Worm (Caenorhabditis elegans): ENCODE measurements around the gene H42K12.3.

The H42K12.3 gene

DNA sequence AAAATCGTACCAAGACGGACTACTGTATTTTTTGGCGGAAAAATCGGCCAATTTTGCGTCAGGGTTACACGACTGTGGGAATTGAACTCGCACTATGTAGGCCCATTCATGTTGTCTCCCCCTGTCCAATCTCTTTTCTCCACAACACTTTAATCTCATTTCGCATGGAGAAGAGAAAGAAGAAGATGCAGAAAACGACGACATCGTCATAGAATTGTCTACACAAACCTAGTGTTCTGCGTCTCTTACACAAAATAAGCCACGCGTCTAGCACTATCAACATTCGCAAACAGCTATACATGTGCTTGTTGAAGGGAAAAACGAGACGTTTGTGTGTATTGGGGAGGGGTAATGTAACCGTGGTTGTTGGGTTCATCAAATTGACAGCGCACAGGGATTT is 11.8 kb downstream of the H42K12.3 start:
- TF ChIP-seq egl-27 (tag; optimal IDR thresholded peaks at IDR 0.05) (peak; percentile 67), aly-2 (tag; optimal IDR thresholded peaks at IDR 0.05) (no peak), crh-2 (tag; optimal IDR thresholded peaks at IDR 0.05) (peak; percentile 93), ceh-82 (tag; optimal IDR thresholded peaks at IDR 0.05) (peak; percentile 55), F13H6.1 (tag; optimal IDR thresholded peaks at IDR 0.05) (peak; percentile 58), C34F6.9 (tag; optimal IDR thresholded peaks at IDR 0.05) (peak; percentile 68), Y55F3AM.14 (GFP tag; optimal IDR thresholded peaks at IDR 0.05) (no peak), lsy-2 (tag; optimal IDR thresholded peaks at IDR 0.05) (peak; percentile 74 to 84), nhr-6 (tag; optimal IDR thresholded peaks at IDR 0.05) (peak; percentile 91), dmd-4 (tag; optimal IDR thresholded peaks at IDR 0.05) (no peak), sma-3 (GFP tag; optimal IDR thresholded peaks at IDR 0.05) (peak; percentile 85), lin-39 (tag; optimal IDR thresholded peaks at IDR 0.05) (peak; percentile 41), sem-4 (tag; optimal IDR thresholded peaks at IDR 0.05) (peak; percentile 72), elt-3 (tag; optimal IDR thresholded peaks at IDR 0.05) (no peak), mbf-1 (tag; optimal IDR thresholded peaks at IDR 0.05) (no peak), sma-9 (GFP tag; optimal IDR thresholded peaks at IDR 0.05) (peak; percentile 22), sma-9 (tag; optimal IDR thresholded peaks at IDR 0.05) (no peak), ztf-4 (tag; optimal IDR thresholded peaks at IDR 0.05) (peak; percentile 29), alr-1 (tag; optimal IDR thresholded peaks at IDR 0.05) (no peak), nhr-237 (tag; optimal IDR thresholded peaks at IDR 0.05) (peak; percentile 16), ZK546.5 (tag; optimal IDR thresholded peaks at IDR 0.05) (no peak), ceh-16 (tag; optimal IDR thresholded peaks at IDR 0.05) (peak; percentile 54), nhr-77 (tag; optimal IDR thresholded peaks at IDR 0.05) (peak; percentile 78), nhr-11 (tag; optimal IDR thresholded peaks at IDR 0.05) (no peak), skn-1 (tag; optimal IDR thresholded peaks at IDR 0.05) (no peak), ztf-11 (tag; optimal IDR thresholded peaks at IDR 0.05) (no peak), mab-5 (tag; optimal IDR thresholded peaks at IDR 0.05) (peak; percentile 78), nhr-21 (tag; optimal IDR thresholded peaks at IDR 0.05) (peak; percentile 88), nhr-12 (tag; optimal IDR thresholded peaks at IDR 0.05) (no peak), unc-55 (GFP tag; optimal IDR thresholded peaks at IDR 0.05) (peak; percentile 99), lin-11 (tag; optimal IDR thresholded peaks at IDR 0.05) (peak; percentile 83), nhr-25 (tag; optimal IDR thresholded peaks at IDR 0.05) (peak; percentile 82), zag-1 (tag; optimal IDR thresholded peaks at IDR 0.05) (peak; percentile 83), peb-1 (tag; optimal IDR thresholded peaks at IDR 0.05) (no peak), nhr-10 (tag; optimal IDR thresholded peaks at IDR 0.05) (no peak), nhr-23 (tag; optimal IDR thresholded peaks at IDR 0.05) (no peak), mdl-1 (tag; optimal IDR thresholded peaks at IDR 0.05) (peak; percentile 61 to 81), unc-39 (tag; optimal IDR thresholded peaks at IDR 0.05) (no peak), R02D3.7 (tag; optimal IDR thresholded peaks at IDR 0.05) (peak; percentile 17), gmeb-1 (tag; optimal IDR thresholded peaks at IDR 0.05) (peak; percentile 77), elt-1 (tag; optimal IDR thresholded peaks at IDR 0.05) (no peak), unc-62 (GFP tag; optimal IDR thresholded peaks at IDR 0.05) (no peak), nhr-129 (tag; optimal IDR thresholded peaks at IDR 0.05) (peak; percentile 98), ztf-1 (GFP tag; conservative IDR thresholded peaks at IDR 0.05) (no peak), ama-1 (optimal IDR thresholded peaks at IDR 0.05) (no peak), lin-13 (GFP tag; optimal IDR thresholded peaks at IDR 0.05) (peak; percentile 75), blmp-1 (tag; optimal IDR thresholded peaks at IDR 0.05; ENCODE audit: insufficient read depth) (peak; percentile 46), fos-1 (tag; optimal IDR thresholded peaks at IDR 0.05) (peak; percentile 79), snpc-4 (tag; optimal IDR thresholded peaks at IDR 0.05) (peak; percentile 41)

Measured in whole organism, L2 larva.